Worm (Caenorhabditis elegans) whole organism, midembryonic: ENCODE results near the gene C43H6.6.

ENCODE experiments used
- T22C8.4 ChIP-seq: fragments of 200-800 bp; sonication (Bioruptor generic); IDR thresholded peaks from 2 replicates; pipeline ENCODE4 v1.3.6; 2022; ENCODE audit warnings: missing genetic modification characterization, missing compliant biosample characterization
- cog-1 ChIP-seq: sonication (generic microtip); optimal IDR thresholded peaks from 2 replicates; lab custom pipeline; 2016; ENCODE audit warnings: missing genetic modification characterization, missing compliant biosample characterization
- flt-1 ChIP-seq: fragments of 200-800 bp; sonication (Bioruptor generic); IDR thresholded peaks from 2 replicates; pipeline ENCODE4 v1.3.6; 2022; ENCODE audit warnings: missing genetic modification characterization, missing compliant biosample characterization
- klf-2 ChIP-seq: fragments of 200-800 bp; sonication (Bioruptor generic); conservative IDR thresholded peaks from 2 replicates; pipeline ENCODE4 v1.3.6; 2022; ENCODE audit warnings: missing genetic modification reagents, missing genetic modification characterization, missing compliant biosample characterization
- med-1 ChIP-seq: sonication (generic microtip); optimal IDR thresholded peaks from 2 replicates; lab custom pipeline; 2017; ENCODE audit warnings: missing genetic modification characterization, mild to moderate bottlenecking, missing compliant biosample characterization, antibody characterized with exemption, missing genetic modification reagents; ENCODE audit not compliant: insufficient read depth
- ref-1 ChIP-seq: fragments of 200-800 bp; sonication (Bioruptor generic); conservative IDR thresholded peaks from 2 replicates; pipeline ENCODE4 v1.3.6; 2022; ENCODE audit warnings: missing genetic modification reagents, missing genetic modification characterization, missing compliant biosample characterization
- tab-1 ChIP-seq: fragments of 200-800 bp; sonication (Bioruptor generic); IDR thresholded peaks from 2 replicates; pipeline ENCODE4 v1.3.6; 2022; ENCODE audit warnings: missing genetic modification characterization, missing compliant biosample characterization
- ztf-23 ChIP-seq: fragments of 200-800 bp; sonication (Bioruptor generic); IDR thresholded peaks from 2 replicates; pipeline ENCODE4 v1.3.6; 2022; ENCODE audit warnings: missing genetic modification reagents, missing genetic modification characterization, missing compliant biosample characterization
- ztf-29 ChIP-seq: fragments of 200-800 bp; sonication (Bioruptor generic); IDR thresholded peaks from 2 replicates; pipeline ENCODE4 v1.3.6; 2022; ENCODE audit warnings: missing genetic modification reagents, missing genetic modification characterization, missing compliant biosample characterization

C43H6.6 gene

ce11 chrX:2430317-2430716 lies 35.2 kb downstream of the C43H6.6 start:
- TF ChIP-seq flt-1 (GFP tag; lab: Robert Waterston, UW) (no peak), ztf-29 (GFP tag; lab: Robert Waterston, UW) (no peak), ref-1 (no peak)

ce11 chrX:2432459-2432858 lies 37.4 kb downstream of the C43H6.6 start:
- TF ChIP-seq flt-1 (GFP tag; lab: Robert Waterston, UW) = peak; percentile 65; the same call in 1 of the 2 replicates
- TF ChIP-seq ztf-29 (GFP tag; lab: Robert Waterston, UW) = peak; percentile 91
- TF ChIP-seq cog-1 = peak; percentile 88
- TF ChIP-seq med-1 = no peak
- TF ChIP-seq ref-1 = no peak
- no peak for TF ChIP-seq tab-1 (GFP tag; lab: Robert Waterston, UW)
- no peak for TF ChIP-seq ztf-23
- no peak for TF ChIP-seq klf-2 (GFP tag; lab: Robert Waterston, UW)

- TF ChIP-seq ztf-29 (GFP tag; lab: Robert Waterston, UW) (peak; percentile 70), ref-1 (no peak), ztf-23 (no peak)
These were observed 38.7 kb downstream of the C43H6.6 start for ce11 chrX:2433805-2434204.

- TF ChIP-seq klf-2 (GFP tag; lab: Robert Waterston, UW) (no peak), tab-1 (GFP tag; lab: Robert Waterston, UW) (no peak), ref-1 (no peak), ztf-29 (GFP tag; lab: Robert Waterston, UW) (no peak), med-1 (no peak), ztf-23 (no peak), cog-1 (no peak), T22C8.4 (GFP tag; lab: Robert Waterston, UW) (no peak), flt-1 (GFP tag; lab: Robert Waterston, UW) (no peak)
These were observed 40.3 kb downstream of the C43H6.6 start for ce11 chrX:2435353-2435752.

ce11 chrX:2438857-2439256 lies 43.8 kb downstream of the C43H6.6 start, which contains the start of gene gid-2:
TSS of gene gid-2 (minus strand) at chrX:2438957.
- TF ChIP-seq tab-1 (GFP tag; lab: Robert Waterston, UW) (no peak), ztf-29 (GFP tag; lab: Robert Waterston, UW) (no peak), ref-1 (no peak), klf-2 (GFP tag; lab: Robert Waterston, UW) (no peak), T22C8.4 (GFP tag; lab: Robert Waterston, UW) (no peak), med-1 (no peak), flt-1 (GFP tag; lab: Robert Waterston, UW) (no peak), ztf-23 (no peak), cog-1 (no peak)

ce11 chrX:2439309-2439708 lies 44.2 kb downstream of the C43H6.6 start:
- no peak for TF ChIP-seq ztf-29 (GFP tag; lab: Robert Waterston, UW)
- no peak for TF ChIP-seq ztf-23
- TF ChIP-seq cog-1 = no peak
- no peak for TF ChIP-seq klf-2 (GFP tag; lab: Robert Waterston, UW)
- no peak for TF ChIP-seq tab-1 (GFP tag; lab: Robert Waterston, UW)
- no peak for TF ChIP-seq ref-1
- TF ChIP-seq T22C8.4 (GFP tag; lab: Robert Waterston, UW) = no peak
- no peak for TF ChIP-seq med-1
- TF ChIP-seq flt-1 (GFP tag; lab: Robert Waterston, UW) = no peak

ce11 chrX:2439728-2440127 lies 44.6 kb downstream of the C43H6.6 start:
- TF ChIP-seq klf-2 (GFP tag; lab: Robert Waterston, UW) = no peak
- TF ChIP-seq flt-1 (GFP tag; lab: Robert Waterston, UW) = no peak
- TF ChIP-seq ztf-23 = no peak
- no peak for TF ChIP-seq ref-1
- no peak for TF ChIP-seq ztf-29 (GFP tag; lab: Robert Waterston, UW)
- TF ChIP-seq tab-1 (GFP tag; lab: Robert Waterston, UW) = no peak
- no peak for TF ChIP-seq cog-1
- TF ChIP-seq T22C8.4 (GFP tag; lab: Robert Waterston, UW) = no peak
- no peak for TF ChIP-seq med-1

ce11 chrX:2441163-2441562 lies 46.1 kb downstream of the C43H6.6 start:
- no peak for TF ChIP-seq T22C8.4 (GFP tag; lab: Robert Waterston, UW)
- no peak for TF ChIP-seq tab-1 (GFP tag; lab: Robert Waterston, UW)

ce11 chrX:2443304-2443703 lies 48.2 kb downstream of the C43H6.6 start, which contains the start of gene T07D1.3:
TSS of gene T07D1.3 (minus strand) at chrX:2443404.
- no peak for TF ChIP-seq med-1
- no peak for TF ChIP-seq ztf-29 (GFP tag; lab: Robert Waterston, UW)
- TF ChIP-seq T22C8.4 (GFP tag; lab: Robert Waterston, UW) = no peak
- no peak for TF ChIP-seq ztf-23
- TF ChIP-seq ref-1 = no peak
- no peak for TF ChIP-seq tab-1 (GFP tag; lab: Robert Waterston, UW)
- no peak for TF ChIP-seq klf-2 (GFP tag; lab: Robert Waterston, UW)
- no peak for TF ChIP-seq flt-1 (GFP tag; lab: Robert Waterston, UW)
- TF ChIP-seq cog-1 = no peak

ce11 chrX:2446185-2446584 lies 51.1 kb downstream of the C43H6.6 start:
- TF ChIP-seq klf-2 (GFP tag; lab: Robert Waterston, UW) (no peak), ztf-29 (GFP tag; lab: Robert Waterston, UW) (no peak), flt-1 (GFP tag; lab: Robert Waterston, UW) (no peak), ztf-23 (no peak)

ce11 chrX:2447214-2447613 lies 52.1 kb downstream of the C43H6.6 start:
- no peak for TF ChIP-seq ztf-23
- TF ChIP-seq cog-1 = no peak
- no peak for TF ChIP-seq T22C8.4 (GFP tag; lab: Robert Waterston, UW)
